Fruit fly (Drosophila melanogaster) whole organism, prepupa: ENCODE measurements around the gene Theg.

Source experiments
- Blimp-1 ChIP-seq: fragments of 200-800 bp; sonication (Bioruptor generic); optimal IDR thresholded peaks from 3 replicates; lab custom pipeline; 2017; ENCODE audit warnings: missing biosample characterization, missing genetic modification characterization, mild to moderate bottlenecking, moderate library complexity, missing genetic modification reagents
- CG10631 ChIP-seq: fragments of 200-800 bp; sonication (Bioruptor generic); optimal IDR thresholded peaks from 2 replicates; lab custom pipeline; 2016; ENCODE audit warnings: missing biosample characterization, missing genetic modification characterization
- CG10669 ChIP-seq: fragments of 200-800 bp; sonication (Bioruptor generic); optimal IDR thresholded peaks from 3 replicates; lab custom pipeline; 2018; ENCODE audit warnings: missing biosample characterization, mild to moderate bottlenecking, missing genetic modification characterization, moderate library complexity
- CG11902 ChIP-seq: fragments of 200-800 bp; sonication (Bioruptor generic); optimal IDR thresholded peaks from 3 replicates; lab custom pipeline; 2016; ENCODE audit warnings: missing biosample characterization, missing genetic modification characterization
- CG15336 ChIP-seq: fragments of 200-800 bp; sonication (Bioruptor generic); IDR thresholded peaks from 2 replicates; pipeline ENCODE4 v1.3.6; 2022; ENCODE audit warnings: missing biosample characterization, missing genetic modification characterization
- CG1621 ChIP-seq: fragments of 200-800 bp; sonication (Bioruptor generic); optimal IDR thresholded peaks from 3 replicates; lab custom pipeline; 2018; ENCODE audit warnings: missing biosample characterization, mild to moderate bottlenecking, missing genetic modification characterization
- CG16779 ChIP-seq: fragments of 200-800 bp; sonication (Bioruptor generic); optimal IDR thresholded peaks from 3 replicates; lab custom pipeline; 2017; ENCODE audit warnings: missing biosample characterization, mild to moderate bottlenecking, missing genetic modification characterization
- CG3032 ChIP-seq: fragments of 200-800 bp; optimal IDR thresholded peaks from 2 replicates; lab custom pipeline; 2019; ENCODE audit warnings: missing biosample characterization, mild to moderate bottlenecking, missing genetic modification characterization, moderate library complexity
- CG31627 ChIP-seq: fragments of 200-800 bp; sonication (Bioruptor generic); optimal IDR thresholded peaks from 3 replicates; lab custom pipeline; 2016; ENCODE audit warnings: missing biosample characterization, missing genetic modification characterization
- CG34406 ChIP-seq: fragments of 200-800 bp; sonication (Bioruptor generic); optimal IDR thresholded peaks from 3 replicates; lab custom pipeline; 2016; ENCODE audit warnings: missing biosample characterization, missing genetic modification characterization
- CG3919 ChIP-seq: fragments of 200-800 bp; sonication (Bioruptor generic); optimal IDR thresholded peaks from 3 replicates; lab custom pipeline; 2016; ENCODE audit warnings: missing biosample characterization, missing genetic modification characterization
- CG6163 ChIP-seq: fragments of 200-800 bp; sonication (Bioruptor generic); IDR thresholded peaks from 3 replicates; pipeline ENCODE4 v1.3.6; 2022; ENCODE audit warnings: missing biosample characterization, missing genetic modification characterization
- CG6792 ChIP-seq: fragments of 200-800 bp; sonication (Bioruptor generic); optimal IDR thresholded peaks from 3 replicates; lab custom pipeline; 2016; ENCODE audit warnings: missing biosample characterization, missing genetic modification characterization
- CG6808 ChIP-seq: fragments of 200-800 bp; sonication (Bioruptor generic); optimal IDR thresholded peaks from 3 replicates; lab custom pipeline; 2017; ENCODE audit warnings: missing biosample characterization, missing genetic modification characterization, mild to moderate bottlenecking, moderate library complexity, missing genetic modification reagents
- CG6854 ChIP-seq: fragments of 200-800 bp; sonication (Bioruptor generic); optimal IDR thresholded peaks from 2 replicates; lab custom pipeline; 2017; ENCODE audit warnings: missing biosample characterization, mild to moderate bottlenecking, missing genetic modification characterization
- CG7368 ChIP-seq: fragments of 200-800 bp; sonication (Bioruptor generic); optimal IDR thresholded peaks from 3 replicates; lab custom pipeline; 2016; ENCODE audit warnings: missing biosample characterization, missing genetic modification characterization
- CG8119 ChIP-seq: fragments of 200-800 bp; sonication (Bioruptor generic); IDR thresholded peaks from 3 replicates; pipeline ENCODE4 v1.3.6; 2022; ENCODE audit warnings: missing biosample characterization, missing genetic modification characterization
- CG8319 ChIP-seq: fragments of 200-800 bp; sonication (Bioruptor generic); optimal IDR thresholded peaks from 3 replicates; lab custom pipeline; 2016; ENCODE audit warnings: missing biosample characterization, missing genetic modification characterization
- CG9139 ChIP-seq: fragments of 200-800 bp; sonication (Bioruptor generic); optimal IDR thresholded peaks from 3 replicates; lab custom pipeline; 2017; ENCODE audit warnings: missing biosample characterization, mild to moderate bottlenecking, missing genetic modification characterization
- Eip78C ChIP-seq: fragments of 200-800 bp; sonication (Bioruptor generic); peaks from one replicate; lab custom pipeline; 2016; ENCODE audit warnings: missing biosample characterization, missing genetic modification characterization
- Eip93F ChIP-seq: fragments of 200-800 bp; sonication (Bioruptor generic); optimal IDR thresholded peaks from 2 replicates; lab custom pipeline; 2016; ENCODE audit warnings: missing biosample characterization, mild to moderate bottlenecking, missing genetic modification characterization
- Gug ChIP-seq: fragments of 200-800 bp; sonication (Bioruptor generic); IDR thresholded peaks from 2 replicates; pipeline ENCODE4 v1.3.6; 2022; ENCODE audit warnings: missing biosample characterization, missing genetic modification characterization
- Hr38 ChIP-seq: sonication (Bioruptor generic); optimal IDR thresholded peaks from 2 replicates; lab custom pipeline; 2016; ENCODE audit warnings: missing biosample characterization, missing genetic modification characterization
- Hr39 ChIP-seq: fragments of 200-800 bp; sonication (Bioruptor generic); optimal IDR thresholded peaks from 2 replicates; lab custom pipeline; 2016; ENCODE audit warnings: missing biosample characterization, missing genetic modification characterization
- Hr4 ChIP-seq: fragments of 200-800 bp; sonication (Bioruptor generic); optimal IDR thresholded peaks from 3 replicates; lab custom pipeline; 2016; ENCODE audit warnings: missing biosample characterization, missing genetic modification characterization
- Lpt ChIP-seq: fragments of 200-800 bp; sonication (Bioruptor generic); optimal IDR thresholded peaks from 3 replicates; lab custom pipeline; 2016; ENCODE audit warnings: missing biosample characterization, missing genetic modification characterization
- Met ChIP-seq: fragments of 200-800 bp; sonication (Bioruptor generic); optimal IDR thresholded peaks from 3 replicates; lab custom pipeline; 2016; ENCODE audit warnings: missing biosample characterization, missing genetic modification characterization
- OdsH ChIP-seq: fragments of 200-800 bp; sonication (Bioruptor generic); optimal IDR thresholded peaks from 3 replicates; lab custom pipeline; 2016; ENCODE audit warnings: missing biosample characterization, missing genetic modification characterization
- Smox ChIP-seq: fragments of 200-800 bp; sonication (Bioruptor generic); optimal IDR thresholded peaks from 3 replicates; lab custom pipeline; 2016; ENCODE audit warnings: missing biosample characterization, missing genetic modification characterization
- Sox102F ChIP-seq: fragments of 200-800 bp; sonication (Bioruptor generic); optimal IDR thresholded peaks from 2 replicates; lab custom pipeline; 2016; ENCODE audit warnings: missing biosample characterization, mild to moderate bottlenecking, missing genetic modification characterization
- Sox14 ChIP-seq: fragments of 200-800 bp; sonication (Bioruptor generic); optimal IDR thresholded peaks from 3 replicates; lab custom pipeline; 2016; ENCODE audit warnings: missing biosample characterization, missing genetic modification characterization
- Sox15 ChIP-seq: fragments of 200-800 bp; sonication (Bioruptor generic); optimal IDR thresholded peaks from 3 replicates; lab custom pipeline; 2016; ENCODE audit warnings: missing biosample characterization, missing genetic modification characterization
- achi ChIP-seq: fragments of 200-800 bp; sonication (Bioruptor generic); optimal IDR thresholded peaks from 3 replicates; lab custom pipeline; 2016; ENCODE audit warnings: missing biosample characterization, missing genetic modification characterization
- acj6 ChIP-seq: fragments of 200-800 bp; sonication (Bioruptor generic); optimal IDR thresholded peaks from 3 replicates; lab custom pipeline; 2016; ENCODE audit warnings: missing biosample characterization, missing genetic modification characterization
- dac ChIP-seq: fragments of 200-800 bp; sonication (Bioruptor generic); optimal IDR thresholded peaks from 2 replicates; lab custom pipeline; 2017; ENCODE audit warnings: missing biosample characterization, mild to moderate bottlenecking, missing genetic modification characterization
- dsx ChIP-seq: fragments of 200-800 bp; optimal IDR thresholded peaks from 3 replicates; lab custom pipeline; 2019; ENCODE audit warnings: missing biosample characterization, mild to moderate bottlenecking, missing genetic modification characterization, moderate library complexity; ENCODE audit not compliant: poor library complexity, severe bottlenecking
- eg ChIP-seq: fragments of 200-800 bp; sonication (Bioruptor generic); IDR thresholded peaks from 3 replicates; pipeline ENCODE4 v1.3.6; 2022; ENCODE audit warnings: missing biosample characterization, missing genetic modification characterization
- esn ChIP-seq: fragments of 200-800 bp; sonication (Bioruptor generic); optimal IDR thresholded peaks from 2 replicates; lab custom pipeline; 2016; ENCODE audit warnings: missing biosample characterization, mild to moderate bottlenecking, missing genetic modification characterization, moderate library complexity
- fd59A ChIP-seq: fragments of 200-800 bp; sonication (Bioruptor generic); optimal IDR thresholded peaks from 2 replicates; lab custom pipeline; 2017; ENCODE audit warnings: missing biosample characterization, mild to moderate bottlenecking, missing genetic modification characterization, missing genetic modification reagents
- net ChIP-seq: fragments of 200-800 bp; sonication (Bioruptor generic); optimal IDR thresholded peaks from 3 replicates; lab custom pipeline; 2016; ENCODE audit warnings: missing biosample characterization, missing genetic modification characterization
- spab ChIP-seq: fragments of 200-800 bp; sonication (Bioruptor generic); optimal IDR thresholded peaks from 2 replicates; lab custom pipeline; 2017; ENCODE audit warnings: missing biosample characterization, mild to moderate bottlenecking, missing genetic modification characterization, missing genetic modification reagents
- ss ChIP-seq, 2 experiments: fragments of 200-800 bp; sonication (Bioruptor generic); optimal IDR thresholded peaks; 2 replicates in 1 of 2; 3 replicates in 1 of 2; lab custom pipeline; 2017 to 2018; ENCODE audit warnings: mild to moderate bottlenecking in 2 of 2, missing biosample characterization in 2 of 2, missing genetic modification characterization in 2 of 2, moderate library complexity in 1 of 2
- svp ChIP-seq: fragments of 200-800 bp; sonication (Bioruptor generic); peaks from one replicate; lab custom pipeline; 2016; ENCODE audit warnings: missing biosample characterization, missing genetic modification characterization
- vri ChIP-seq: fragments of 200-800 bp; sonication (Bioruptor generic); optimal IDR thresholded peaks from 3 replicates; lab custom pipeline; 2016; ENCODE audit warnings: missing biosample characterization, mild to moderate bottlenecking, missing genetic modification characterization

Gene Theg

dm6 chr3R:22014397-22014796, at the start of gene Theg:
Gene Theg, plus strand, starts transcription at chr3R:22014697.
- TF ChIP-seq CG10631 (GFP tag; lab: Kevin White, UChicago) (no peak), svp (GFP tag; lab: Kevin White, UChicago) (no peak), ss (GFP tag; optimal IDR thresholded peaks at IDR 0.05; lab: Kevin White, UChicago) (no peak), CG10669 (GFP tag; lab: Kevin White, UChicago) (no peak), Hr38 (GFP tag; lab: Kevin White, UChicago) (no peak), Lpt (no peak), acj6 (GFP tag; lab: Kevin White, UChicago) (no peak), CG6163 (GFP tag; lab: Robert Waterston, UW) (no peak), Met (GFP tag; lab: Kevin White, UChicago) (no peak), CG6854 (GFP tag; lab: Kevin White, UChicago) (no peak), net (GFP tag; lab: Kevin White, UChicago) (no peak), CG31627 (GFP tag; lab: Kevin White, UChicago) (no peak), Eip93F (GFP tag; lab: Kevin White, UChicago) (no peak), CG34406 (GFP tag; lab: Kevin White, UChicago) (no peak), Hr39 (GFP tag; lab: Kevin White, UChicago) (no peak), vri (GFP tag; lab: Kevin White, UChicago) (no peak), CG1621 (tag; lab: Kevin White, UChicago) (no peak)

- TF ChIP-seq fd59A (GFP tag; lab: Kevin White, UChicago) (no peak), Hr39 (GFP tag; lab: Kevin White, UChicago) (no peak), Sox14 (no peak), CG6163 (GFP tag; lab: Robert Waterston, UW) (no peak), achi (no peak), OdsH (GFP tag; lab: Kevin White, UChicago) (no peak), Sox15 (no peak), Hr4 (GFP tag; lab: Kevin White, UChicago) (no peak), Gug (GFP tag; lab: Robert Waterston, UW) (no peak), CG11902 (GFP tag; lab: Kevin White, UChicago) (no peak), Sox102F (GFP tag; lab: Kevin White, UChicago) (no peak), CG8319 (no peak), CG3032 (no peak), dac (no peak), CG3919 (GFP tag; lab: Kevin White, UChicago) (no peak)
These were observed 46.7 kb upstream of the Theg start for dm6 chr3R:21967840-21968239.

- TF ChIP-seq CG34406 (GFP tag; lab: Kevin White, UChicago) (no peak), dsx (GFP tag; lab: Kevin White, UChicago) (no peak), Sox14 (peak; percentile 33), net (GFP tag; lab: Kevin White, UChicago) (no peak), Eip78C (GFP tag; lab: Kevin White, UChicago) (peak; percentile 40), CG3032 (no peak), Eip93F (GFP tag; lab: Kevin White, UChicago) (peak; percentile 81), vri (GFP tag; lab: Kevin White, UChicago) (peak; percentile 79)
These were observed 44.7 kb upstream of the Theg start for dm6 chr3R:21969828-21970227.

dm6 chr3R:21970538-21971080, 43.9 kb upstream of the Theg start:
- TF ChIP-seq acj6 (GFP tag; lab: Kevin White, UChicago): no peak
- no peak for TF ChIP-seq fd59A (GFP tag; lab: Kevin White, UChicago)
- TF ChIP-seq CG15336 (GFP tag; lab: Robert Waterston, UW): no peak
- TF ChIP-seq CG6854 (GFP tag; lab: Kevin White, UChicago): no peak
- TF ChIP-seq eg (GFP tag; lab: Robert Waterston, UW): no peak
- no peak for TF ChIP-seq CG11902 (GFP tag; lab: Kevin White, UChicago)
- no peak for TF ChIP-seq Sox15
- TF ChIP-seq CG9139 (GFP tag; lab: Kevin White, UChicago): peak; percentile 34
- no peak for TF ChIP-seq CG10669 (GFP tag; lab: Kevin White, UChicago)
- peak; percentile 7 for TF ChIP-seq Sox14
- TF ChIP-seq spab (GFP tag; lab: Kevin White, UChicago): no peak
- TF ChIP-seq Blimp-1 (GFP tag; lab: Kevin White, UChicago): no peak
- TF ChIP-seq vri (GFP tag; lab: Kevin White, UChicago): peak; percentile 17
- peak; percentile 61 for TF ChIP-seq dsx (GFP tag; lab: Kevin White, UChicago)
- no peak for TF ChIP-seq esn
- no peak for TF ChIP-seq CG16779 (tag; lab: Kevin White, UChicago)
- TF ChIP-seq CG3919 (GFP tag; lab: Kevin White, UChicago): no peak
- TF ChIP-seq CG6808 (GFP tag; lab: Kevin White, UChicago): no peak
- TF ChIP-seq Sox102F (GFP tag; lab: Kevin White, UChicago): no peak
- TF ChIP-seq CG7368 (GFP tag; lab: Kevin White, UChicago): no peak
- no peak for TF ChIP-seq net (GFP tag; lab: Kevin White, UChicago)
- no peak for TF ChIP-seq CG8119 (GFP tag; lab: Robert Waterston, UW)
- TF ChIP-seq achi: no peak
- TF ChIP-seq CG6792 (GFP tag; lab: Kevin White, UChicago): no peak
- TF ChIP-seq Smox (GFP tag; lab: Kevin White, UChicago): no peak
